Worm (Caenorhabditis elegans) whole organism, L2 larva: ENCODE data around the gene T04F8.8.
"Not testable (repeated sequence)": the region's sequence is repeated elsewhere in the genome, so short reads cannot be mapped to it uniquely, and the experiment has no call there.

ENCODE experiments used
- C34F6.9 ChIP-seq: fragments of 150-350 bp; optimal IDR thresholded peaks from 2 replicates; lab custom pipeline; 2014; ENCODE audit warnings: missing biosample characterization, missing genetic modification characterization
- F13H6.1 ChIP-seq: sonication (generic microtip); optimal IDR thresholded peaks from 2 replicates; lab custom pipeline; 2016; ENCODE audit warnings: missing genetic modification characterization, missing compliant biosample characterization
- Y55F3AM.14 ChIP-seq: fragments of 200-800 bp; sonication (Bioruptor generic); optimal IDR thresholded peaks from 2 replicates; lab custom pipeline; 2018; ENCODE audit warnings: mild to moderate bottlenecking, missing genetic modification characterization, missing compliant biosample characterization
- ceh-16 ChIP-seq: fragments of 150-350 bp; optimal IDR thresholded peaks from 2 replicates; lab custom pipeline; 2014; ENCODE audit warnings: missing biosample characterization, missing genetic modification characterization
- fos-1 ChIP-seq: fragments of 150-350 bp; optimal IDR thresholded peaks from 2 replicates; lab custom pipeline; 2014; ENCODE audit warnings: missing biosample characterization, missing genetic modification characterization
- lin-13 ChIP-seq: fragments of 150-350 bp; optimal IDR thresholded peaks from 2 replicates; lab custom pipeline; 2014; ENCODE audit warnings: missing biosample characterization, missing genetic modification reagents, missing genetic modification characterization
- lsy-2 ChIP-seq, 2 experiments: fragments of 150-350 bp in 1 of 2; sonication (generic microtip) in 1 of 2; optimal IDR thresholded peaks; 2 replicates each; lab custom pipeline; 2014 to 2017; ENCODE audit warnings: missing biosample characterization in 2 of 2, missing genetic modification characterization in 2 of 2
- zag-1 ChIP-seq: fragments of 150-350 bp; optimal IDR thresholded peaks from 2 replicates; lab custom pipeline; 2014; ENCODE audit warnings: missing biosample characterization, missing genetic modification characterization
- ztf-11 ChIP-seq: sonication (generic microtip); optimal IDR thresholded peaks from 2 replicates; lab custom pipeline; 2017; ENCODE audit warnings: missing biosample characterization, missing genetic modification characterization
- ztf-4 ChIP-seq: fragments of 150-350 bp; optimal IDR thresholded peaks from 2 replicates; lab custom pipeline; 2014; ENCODE audit warnings: missing biosample characterization, missing genetic modification characterization

ce11 chrX:11643767-11644235 is 3.5 kb upstream of the T04F8.8 start, which contains the start of gene sto-4:
- not testable (repeated sequence) for TF ChIP-seq ztf-4 (tag; lab: Kevin White, UChicago); fos-1 (tag; lab: Kevin White, UChicago); lin-13; ztf-11 (tag; lab: Kevin White, UChicago)
- TF ChIP-seq ceh-16 (tag; lab: Kevin White, UChicago) (peak; percentile 52), Y55F3AM.14 (GFP tag; lab: Kevin White, UChicago) (peak; percentile 93), lsy-2 (tag; optimal IDR thresholded peaks at IDR 0.05; lab: Kevin White, UChicago) (peak in 1 of 2 experiments; percentile 34), zag-1 (tag; lab: Kevin White, UChicago) (peak; percentile 8), F13H6.1 (tag; lab: Kevin White, UChicago) (peak; percentile 93), C34F6.9 (tag; lab: Kevin White, UChicago) (peak; percentile 20)
